Fruit fly (Drosophila melanogaster) S2 (cell line): ENCODE measurements around the gene Rpn9.

ENCODE experiments used
- CG8478 ChIP-seq: fragments of >200 bp; optimal IDR thresholded peaks from 2 replicates; lab custom pipeline; 2018
- CTCF ChIP-seq, 2 experiments: fragments of >200 bp; optimal IDR thresholded peaks; 2 replicates each; lab custom pipeline; 2018

dm6 chr3R:23685955-23686354, 47.3 kb downstream of the Rpn9 start, which contains the start of gene SPE:
- TF ChIP-seq CTCF (optimal IDR thresholded peaks at IDR 0.05; lab: Kevin White, UChicago): no peak
- TF ChIP-seq CG8478 (lab: Kevin White, UChicago): no peak
